Worm (Caenorhabditis elegans) whole organism, L4/young adult: ENCODE measurements around the gene cec-2.

Experiments
- W03F9.2 ChIP-seq: fragments of 150-350 bp; optimal IDR thresholded peaks from 2 replicates; lab custom pipeline; 2014; ENCODE audit warnings: missing biosample characterization, missing genetic modification characterization
- dao-5 ChIP-seq: sonication (generic microtip); optimal IDR thresholded peaks from 2 replicates; lab custom pipeline; 2016; ENCODE audit warnings: missing genotype, missing genetic modification characterization, moderate library complexity, missing compliant biosample characterization
- him-1 ChIP-seq: sonication (generic microtip); optimal IDR thresholded peaks from 2 replicates; lab custom pipeline; 2016; ENCODE audit warnings: missing genotype, missing genetic modification reagents, missing genetic modification characterization, missing compliant biosample characterization

- TF ChIP-seq him-1 (tag; lab: Kevin White, UChicago), result no peak
- no peak for TF ChIP-seq dao-5 (tag; lab: Kevin White, UChicago)
- TF ChIP-seq W03F9.2 (tag; lab: Kevin White, UChicago), result no peak
These were observed 15.3 kb upstream of the cec-2 start for ce11 chrIV:1155206-1155605.
